Worm (Caenorhabditis elegans) whole organism, L4 larva: Measurements from ENCODE around the gene fipr-18.

Experiments used
- F37D6.2 ChIP-seq: sonication (generic microtip); optimal IDR thresholded peaks from 2 replicates; lab custom pipeline; 2016; ENCODE audit warnings: mild to moderate bottlenecking, missing genetic modification characterization, missing compliant biosample characterization
- F44E2.7 ChIP-seq: fragments of 200-800 bp; sonication (Bioruptor generic); IDR thresholded peaks from 2 replicates; pipeline ENCODE4 v2.1.2; 2022; ENCODE audit warnings: missing genetic modification characterization, missing compliant biosample characterization
- T20F7.1 ChIP-seq: fragments of 200-800 bp; sonication (Bioruptor generic); optimal IDR thresholded peaks from 2 replicates; lab custom pipeline; 2018; ENCODE audit warnings: mild to moderate bottlenecking, missing genetic modification characterization, missing compliant biosample characterization
- T26A8.4 ChIP-seq: fragments of 200-800 bp; sonication (Bioruptor generic); IDR thresholded peaks from 2 replicates; pipeline ENCODE4 v1.3.6; 2022; ENCODE audit warnings: missing genetic modification characterization, missing compliant biosample characterization
- ZK337.2 ChIP-seq: fragments of 200-800 bp; sonication (Bioruptor generic); IDR thresholded peaks from 2 replicates; pipeline ENCODE4 v1.3.6; 2022; ENCODE audit warnings: missing genetic modification reagents, missing genetic modification characterization, missing compliant biosample characterization
- aha-1 ChIP-seq: fragments of 150-350 bp; peaks from one replicate; lab custom pipeline; 2014; ENCODE audit warnings: missing biosample characterization, missing genetic modification characterization
- ama-1 ChIP-seq: fragments of 150-350 bp; optimal IDR thresholded peaks from 2 replicates; lab custom pipeline; 2014; ENCODE audit warnings: inconsistent platforms, mixed read lengths
- ceh-20 ChIP-seq: fragments of 200-800 bp; sonication (Bioruptor generic); IDR thresholded peaks from 2 replicates; pipeline ENCODE4 v1.3.6; 2022; ENCODE audit warnings: missing genetic modification reagents, missing genetic modification characterization, missing compliant biosample characterization
- ceh-28 ChIP-seq: fragments of 150-350 bp; optimal IDR thresholded peaks from 2 replicates; lab custom pipeline; 2014; ENCODE audit warnings: missing biosample characterization, missing genetic modification reagents, missing genetic modification characterization
- ces-1 ChIP-seq: fragments of 150-350 bp; sonication (generic microtip); optimal IDR thresholded peaks from 4 replicates; lab custom pipeline; 2014; ENCODE audit warnings: missing biosample characterization, missing genetic modification reagents, missing genetic modification characterization
- daf-16 ChIP-seq, 3 experiments: sonication (generic microtip); optimal IDR thresholded peaks; 2 replicates each; lab custom pipeline; 2016 to 2017; ENCODE audit warnings: missing genetic modification characterization in 3 of 3, missing genetic modification reagents in 3 of 3, mild to moderate bottlenecking in 2 of 3, missing compliant biosample characterization in 2 of 3, missing biosample characterization in 1 of 3, moderate library complexity in 1 of 3
- dmd-6 ChIP-seq: fragments of 200-800 bp; sonication (Bioruptor generic); IDR thresholded peaks from 2 replicates; pipeline ENCODE4 v1.3.6; 2022; ENCODE audit warnings: missing genetic modification reagents, missing genetic modification characterization, missing compliant biosample characterization
- dpl-1 ChIP-seq: fragments of 150-350 bp; optimal IDR thresholded peaks from 2 replicates; lab custom pipeline; 2014; ENCODE audit warnings: missing biosample characterization, missing genetic modification reagents, missing genetic modification characterization
- duxl-1 ChIP-seq: sonication (generic microtip); optimal IDR thresholded peaks from 2 replicates; lab custom pipeline; 2016; ENCODE audit warnings: mild to moderate bottlenecking, missing genetic modification characterization, moderate library complexity, missing compliant biosample characterization; ENCODE audit not compliant: poor library complexity
- dve-1 ChIP-seq: sonication (generic microtip); optimal IDR thresholded peaks from 2 replicates; lab custom pipeline; 2017; ENCODE audit warnings: antibody characterized with exemption, mild to moderate bottlenecking, missing genetic modification characterization, missing compliant biosample characterization; ENCODE audit not compliant: insufficient read depth
- fkh-10 ChIP-seq: fragments of 150-350 bp; optimal IDR thresholded peaks from 2 replicates; lab custom pipeline; 2014; ENCODE audit warnings: missing biosample characterization, missing genetic modification reagents, missing genetic modification characterization
- hif-1 ChIP-seq, 2 experiments: sonication (generic microtip); optimal IDR thresholded peaks; 2 replicates each; lab custom pipeline; 2016 to 2017; ENCODE audit warnings: missing compliant biosample characterization in 2 of 2, missing genetic modification characterization in 2 of 2, missing genetic modification reagents in 2 of 2, missing genotype in 2 of 2, mild to moderate bottlenecking in 1 of 2
- hlh-11 ChIP-seq: fragments of 200-800 bp; sonication (Bioruptor generic); optimal IDR thresholded peaks from 2 replicates; lab custom pipeline; 2018; ENCODE audit warnings: mild to moderate bottlenecking, missing genetic modification characterization, missing compliant biosample characterization
- hlh-30 ChIP-seq: sonication (generic microtip); optimal IDR thresholded peaks from 2 replicates; lab custom pipeline; 2017; ENCODE audit warnings: antibody characterized with exemption, mild to moderate bottlenecking, missing genetic modification characterization, missing compliant biosample characterization; ENCODE audit not compliant: insufficient read depth
- lin-38 ChIP-seq: fragments of 200-800 bp; sonication (Bioruptor generic); IDR thresholded peaks from 2 replicates; pipeline ENCODE4 v1.3.6; 2022; ENCODE audit warnings: missing genetic modification reagents, missing genetic modification characterization, missing compliant biosample characterization
- madf-9 ChIP-seq: fragments of 200-800 bp; sonication (Bioruptor generic); conservative IDR thresholded peaks from 2 replicates; pipeline ENCODE4 v1.3.6; 2022; ENCODE audit warnings: missing genetic modification reagents, missing genetic modification characterization, missing compliant biosample characterization
- mep-1 ChIP-seq: fragments of 150-350 bp; sonication (generic microtip); optimal IDR thresholded peaks from 3 replicates; lab custom pipeline; 2014; ENCODE audit warnings: missing biosample characterization, missing genetic modification characterization
- mes-2 ChIP-seq: sonication (generic microtip); optimal IDR thresholded peaks from 2 replicates; lab custom pipeline; 2016; ENCODE audit warnings: missing genotype, mild to moderate bottlenecking, missing genetic modification characterization, missing compliant biosample characterization; ENCODE audit not compliant: poor library complexity, severe bottlenecking
- mxl-2 ChIP-seq: fragments of 200-800 bp; sonication (Bioruptor generic); conservative IDR thresholded peaks from 2 replicates; pipeline ENCODE4 v1.3.6; 2022; ENCODE audit warnings: missing genetic modification reagents, missing genetic modification characterization, missing compliant biosample characterization
- mxl-3 ChIP-seq: fragments of 200-800 bp; sonication (Bioruptor generic); optimal IDR thresholded peaks from 2 replicates; lab custom pipeline; 2018; ENCODE audit warnings: mild to moderate bottlenecking, missing genetic modification characterization, missing compliant biosample characterization
- nhr-102 ChIP-seq: sonication (generic microtip); optimal IDR thresholded peaks from 2 replicates; lab custom pipeline; 2016; ENCODE audit warnings: mild to moderate bottlenecking, missing genetic modification characterization, moderate library complexity, missing compliant biosample characterization
- nhr-11 ChIP-seq: fragments of 150-350 bp; optimal IDR thresholded peaks from 2 replicates; lab custom pipeline; 2014; ENCODE audit warnings: missing biosample characterization, missing genetic modification characterization
- nhr-111 ChIP-seq: fragments of 200-800 bp; sonication (Bioruptor generic); optimal IDR thresholded peaks from 2 replicates; lab custom pipeline; 2018; ENCODE audit warnings: mild to moderate bottlenecking, missing genetic modification characterization, missing compliant biosample characterization
- nhr-28 ChIP-seq: fragments of 150-350 bp; optimal IDR thresholded peaks from 2 replicates; lab custom pipeline; 2014; ENCODE audit warnings: missing biosample characterization, missing genetic modification characterization
- nhr-42 ChIP-seq: fragments of 200-800 bp; sonication (Bioruptor generic); IDR thresholded peaks from 2 replicates; pipeline ENCODE4 v1.3.6; 2022; ENCODE audit warnings: missing genetic modification characterization, missing compliant biosample characterization
- nhr-6 ChIP-seq: fragments of 150-350 bp; optimal IDR thresholded peaks from 2 replicates; lab custom pipeline; 2014; ENCODE audit warnings: missing biosample characterization, missing genetic modification characterization
- pha-4 ChIP-seq, 2 experiments: fragments of 150-350 bp in 1 of 2; fragments of 200-800 bp in 1 of 2; sonication (Bioruptor generic) in 1 of 2; IDR thresholded peaks in 1 of 2; optimal IDR thresholded peaks in 1 of 2; 2 replicates each; pipeline versions ENCODE4 v1.3.6 to Lab custom; 2014 to 2022; ENCODE audit warnings: missing genetic modification characterization in 2 of 2, missing genetic modification reagents in 2 of 2, missing biosample characterization in 1 of 2, missing compliant biosample characterization in 1 of 2
- rbr-2 ChIP-seq: sonication (generic microtip); optimal IDR thresholded peaks from 2 replicates; lab custom pipeline; 2016; ENCODE audit warnings: missing genotype, missing genetic modification characterization, missing compliant biosample characterization
- saeg-2 ChIP-seq: fragments of 200-800 bp; sonication (Bioruptor generic); IDR thresholded peaks from 2 replicates; pipeline ENCODE4 v1.3.6; 2022; ENCODE audit warnings: missing genetic modification reagents, missing genetic modification characterization, missing compliant biosample characterization
- snpc-4 ChIP-seq: fragments of 150-350 bp; optimal IDR thresholded peaks from 2 replicates; lab custom pipeline; 2014; ENCODE audit warnings: missing biosample characterization, missing genetic modification characterization
- spr-1 ChIP-seq: sonication (generic microtip); optimal IDR thresholded peaks from 2 replicates; lab custom pipeline; 2016; ENCODE audit warnings: mild to moderate bottlenecking, missing genetic modification characterization, missing compliant biosample characterization
- spr-3 ChIP-seq: fragments of 200-800 bp; sonication (Bioruptor generic); optimal IDR thresholded peaks from 2 replicates; lab custom pipeline; 2018; ENCODE audit warnings: mild to moderate bottlenecking, missing genetic modification characterization, missing compliant biosample characterization
- unc-39 ChIP-seq: sonication (generic microtip); optimal IDR thresholded peaks from 2 replicates; lab custom pipeline; 2017; ENCODE audit warnings: missing biosample characterization, missing genetic modification characterization
- unc-62 ChIP-seq, 3 experiments: fragments of 150-350 bp in 1 of 3; sonication (generic microtip); optimal IDR thresholded peaks in 2 of 3; peaks in 1 of 3; 1 replicate in 1 of 3; 2 replicates in 2 of 3; lab custom pipeline; 2014 to 2017; ENCODE audit warnings: missing biosample characterization in 3 of 3, missing genetic modification characterization in 3 of 3, missing genetic modification reagents in 3 of 3, missing genotype in 1 of 3
- vab-7 ChIP-seq: fragments of 200-800 bp; sonication (Bioruptor generic); IDR thresholded peaks from 2 replicates; pipeline ENCODE4 v1.3.6; 2022; ENCODE audit warnings: missing genetic modification reagents, missing genetic modification characterization, missing compliant biosample characterization
- zag-1 ChIP-seq: fragments of 150-350 bp; optimal IDR thresholded peaks from 2 replicates; lab custom pipeline; 2014; ENCODE audit warnings: missing biosample characterization, missing genetic modification characterization
- zfp-3 ChIP-seq: fragments of 200-800 bp; sonication (Bioruptor generic); conservative IDR thresholded peaks from 2 replicates; pipeline ENCODE4 v1.3.6; 2022; ENCODE audit warnings: missing genetic modification reagents, missing genetic modification characterization, missing compliant biosample characterization
- zip-2 ChIP-seq: fragments of 150-350 bp; optimal IDR thresholded peaks from 2 replicates; lab custom pipeline; 2014; ENCODE audit warnings: missing biosample characterization, missing genetic modification characterization
- ztf-11 ChIP-seq: fragments of 150-350 bp; optimal IDR thresholded peaks from 2 replicates; lab custom pipeline; 2014; ENCODE audit warnings: missing biosample characterization, missing genetic modification characterization
- ztf-7 ChIP-seq: fragments of 150-350 bp; optimal IDR thresholded peaks from 2 replicates; lab custom pipeline; 2014; ENCODE audit warnings: missing biosample characterization, missing genetic modification characterization

The fipr-18 gene

ce11 chrIII:7498346-7498745 is 39.2 kb downstream of the fipr-18 start (continued):
- TF ChIP-seq F44E2.7 (GFP tag; lab: Robert Waterston, UW) (no peak), unc-39 (tag; lab: Kevin White, UChicago) (no peak), ceh-20 (GFP tag; lab: Robert Waterston, UW) (peak; percentile 79; the same call in 1 of the 2 replicates), nhr-6 (peak; percentile 45), ZK337.2 (no peak), madf-9 (peak; percentile 45; the same call in 1 of the 2 replicates), ztf-11 (tag; lab: Kevin White, UChicago) (no peak), saeg-2 (GFP tag; lab: Robert Waterston, UW) (no peak), unc-62 (GFP tag; optimal IDR thresholded peaks at IDR 0.05 in 1 of 2; lab: Kevin White, UChicago) (peak in 1 of 2 experiments; percentile 89), unc-62 (tag; optimal IDR thresholded peaks at IDR 0.05; lab: Kevin White, UChicago) (no peak), spr-1 (tag; lab: Kevin White, UChicago) (peak; percentile 66), snpc-4 (tag; lab: Kevin White, UChicago) (no peak), dpl-1 (GFP tag; lab: Kevin White, UChicago) (peak; percentile 96), dve-1 (tag; lab: Kevin White, UChicago) (peak; percentile 89), fkh-10 (GFP tag; lab: Kevin White, UChicago) (peak; percentile 91), mxl-3 (peak; percentile 99), nhr-11 (tag; lab: Kevin White, UChicago) (peak; percentile 86)

DNA sequence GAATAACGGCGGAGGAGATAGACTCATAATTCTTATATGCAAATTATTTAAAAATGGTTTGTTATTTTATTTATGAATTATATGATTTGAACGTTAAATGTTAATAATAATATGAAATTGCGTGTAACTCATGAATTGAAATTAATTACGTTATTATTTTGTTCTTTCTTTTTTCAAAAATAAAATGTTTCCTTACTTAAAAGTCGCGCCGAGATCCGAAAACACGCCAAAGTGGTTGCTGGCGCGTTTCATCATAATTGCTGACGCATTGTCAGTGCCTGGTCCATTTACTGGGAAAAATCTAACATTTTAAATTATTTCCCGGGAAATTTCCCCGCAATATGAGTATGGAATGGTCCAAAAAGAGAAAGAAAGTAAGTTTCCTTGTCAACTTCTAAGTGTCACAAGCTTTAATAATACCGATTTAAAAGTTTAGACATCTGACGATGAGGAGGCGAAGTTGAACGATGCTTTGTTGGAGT is 40.3 kb downstream of the fipr-18 start, which contains the start of the genes C07H6.9 and sap-140:
Gene C07H6.9 (minus strand): TSS at position 51 of the 482 bp plus-strand sequence.
Gene sap-140 (plus strand): TSS at position 318 of the 482 bp plus-strand sequence.
- TF ChIP-seq vab-7 (GFP tag; lab: Robert Waterston, UW) (no peak), ztf-7 (peak; percentile 48), T20F7.1 (GFP tag; lab: Kevin White, UChicago) (peak; percentile 61), zag-1 (tag; lab: Kevin White, UChicago) (no peak), ceh-20 (GFP tag; lab: Robert Waterston, UW) (no peak), lin-38 (GFP tag; lab: Robert Waterston, UW) (peak; percentile 74), dve-1 (tag; lab: Kevin White, UChicago) (peak; percentile 73), nhr-42 (GFP tag; lab: Robert Waterston, UW) (no peak), spr-1 (tag; lab: Kevin White, UChicago) (peak; percentile 25), daf-16 (GFP tag; optimal IDR thresholded peaks at IDR 0.05; lab: Kevin White, UChicago) (peak in 1 of 2 experiments; percentile 15), daf-16 (tag; optimal IDR thresholded peaks at IDR 0.05; lab: Kevin White, UChicago) (peak; percentile 47), rbr-2 (tag; lab: Kevin White, UChicago) (peak; percentile 59), hlh-11 (tag; lab: Kevin White, UChicago) (peak; percentile 62), nhr-6 (peak; percentile 66), pha-4 (GFP tag; IDR thresholded peaks at IDR 0.05; lab: Robert Waterston, UW) (0 out of 2 replicates have a peak, but pooled peaks have one; percentile 24), pha-4 (tag; optimal IDR thresholded peaks at IDR 0.05; lab: Kevin White, UChicago) (no peak), zfp-3 (0 out of 2 replicates have a peak, but pooled peaks have one; percentile 26), fkh-10 (GFP tag; lab: Kevin White, UChicago) (peak; percentile 15), hlh-30 (tag; lab: Kevin White, UChicago) (peak; percentile 71), nhr-111 (GFP tag; lab: Kevin White, UChicago) (no peak), F37D6.2 (tag; lab: Kevin White, UChicago) (peak; percentile 56), unc-39 (tag; lab: Kevin White, UChicago) (no peak), zip-2 (peak; percentile 35), duxl-1 (tag; lab: Kevin White, UChicago) (peak; percentile 58), T26A8.4 (peak; percentile 61), ceh-28 (no peak), aha-1 (tag; lab: Kevin White, UChicago) (peak; percentile 99), mes-2 (tag; lab: Kevin White, UChicago) (peak; percentile 90), ces-1 (peak; percentile 24), nhr-28 (peak; percentile 36), mxl-2 (GFP tag; lab: Robert Waterston, UW) (no peak), hif-1 (tag; optimal IDR thresholded peaks at IDR 0.05; lab: Kevin White, UChicago) (peak in 1 of 2 experiments; percentile 34), ama-1 (lab: Kevin White, UChicago) (peak; percentile 22), spr-3 (no peak), snpc-4 (tag; lab: Kevin White, UChicago) (no peak), dmd-6 (GFP tag; lab: Robert Waterston, UW) (peak; percentile 53), nhr-102 (tag; lab: Kevin White, UChicago) (peak; percentile 66), dpl-1 (GFP tag; lab: Kevin White, UChicago) (peak; percentile 95), mep-1 (tag; lab: Kevin White, UChicago) (peak; percentile 72), ZK337.2 (no peak)
